Fruit fly (Drosophila melanogaster) whole organism, embryonic: ENCODE results near the gene CG32944.
A peak's percentile ranks its signal among the peaks of the same experiment; 100 is the strongest.

Source experiments
- Aef1 ChIP-seq: fragments of 200-800 bp; sonication (Bioruptor generic); IDR thresholded peaks from 3 replicates; pipeline ENCODE4 v1.3.6; 2022; ENCODE audit warnings: missing biosample characterization, missing genetic modification characterization
- Antp ChIP-seq: fragments of 200-800 bp; sonication (Bioruptor generic); optimal IDR thresholded peaks from 3 replicates; lab custom pipeline; 2016; ENCODE audit warnings: missing biosample characterization, missing genetic modification characterization
- C15 ChIP-seq: fragments of 200-800 bp; sonication (Bioruptor generic); IDR thresholded peaks from 3 replicates; pipeline ENCODE4 v1.3.6; 2022; ENCODE audit warnings: missing biosample characterization, missing genetic modification characterization
- CG10565 ChIP-seq: fragments of 200-800 bp; sonication (Bioruptor generic); optimal IDR thresholded peaks from 3 replicates; lab custom pipeline; 2016; ENCODE audit warnings: missing biosample characterization, mild to moderate bottlenecking, missing genetic modification characterization
- CG11093 ChIP-seq: fragments of 200-800 bp; sonication (Bioruptor generic); IDR thresholded peaks from 3 replicates; pipeline ENCODE4 v1.3.6; 2022; ENCODE audit warnings: missing biosample characterization, missing genetic modification characterization
- CG11560 ChIP-seq: fragments of 200-800 bp; sonication (Bioruptor generic); IDR thresholded peaks from 3 replicates; pipeline ENCODE4 v1.3.6; 2022; ENCODE audit warnings: missing biosample characterization, missing genetic modification characterization
- CG12071 ChIP-seq: fragments of 200-800 bp; sonication (Bioruptor generic); optimal IDR thresholded peaks from 3 replicates; lab custom pipeline; 2018; ENCODE audit warnings: missing biosample characterization, mild to moderate bottlenecking, missing genetic modification characterization
- CG12744 ChIP-seq: fragments of 200-800 bp; sonication (Bioruptor generic); optimal IDR thresholded peaks from 2 replicates; lab custom pipeline; 2016; ENCODE audit warnings: missing biosample characterization, missing genetic modification characterization
- CG17829 ChIP-seq: fragments of 200-800 bp; optimal IDR thresholded peaks from 2 replicates; lab custom pipeline; 2019; ENCODE audit warnings: missing biosample characterization, mild to moderate bottlenecking, missing genetic modification characterization, moderate library complexity
- CG18476 ChIP-seq: fragments of 200-800 bp; sonication (Bioruptor generic); optimal IDR thresholded peaks from 2 replicates; lab custom pipeline; 2016; ENCODE audit warnings: missing biosample characterization, mild to moderate bottlenecking, missing genetic modification characterization
- CG30020 ChIP-seq: fragments of 200-800 bp; optimal IDR thresholded peaks from 2 replicates; lab custom pipeline; 2019; ENCODE audit warnings: missing biosample characterization, mild to moderate bottlenecking, missing genetic modification characterization, moderate library complexity
- CG3407 ChIP-seq: fragments of 200-800 bp; sonication (Bioruptor generic); optimal IDR thresholded peaks from 2 replicates; lab custom pipeline; 2018; ENCODE audit warnings: missing biosample characterization, mild to moderate bottlenecking, missing genetic modification characterization
- CG34376 ChIP-seq: fragments of 200-800 bp; sonication (Bioruptor generic); optimal IDR thresholded peaks from 2 replicates; lab custom pipeline; 2018; ENCODE audit warnings: missing biosample characterization, mild to moderate bottlenecking, missing genetic modification characterization
- CG3726 ChIP-seq: fragments of 200-800 bp; sonication (Bioruptor generic); IDR thresholded peaks from 3 replicates; pipeline ENCODE4, ENCODE4 v1.3.6; 2022; ENCODE audit warnings: missing biosample characterization, missing genetic modification characterization
- CG3847 ChIP-seq: fragments of 200-800 bp; sonication (Bioruptor generic); IDR thresholded peaks from 2 replicates; pipeline ENCODE4 v1.3.6; 2022; ENCODE audit warnings: missing biosample characterization, missing genetic modification characterization
- CG42726 ChIP-seq: fragments of 200-800 bp; sonication (Bioruptor generic); IDR thresholded peaks from 2 replicates; pipeline ENCODE4 v1.3.6; 2022; ENCODE audit warnings: missing biosample characterization, missing genetic modification characterization; ENCODE audit not compliant: partially characterized antibody
- CG4360 ChIP-seq: fragments of 200-800 bp; sonication (Bioruptor generic); IDR thresholded peaks from 2 replicates; pipeline ENCODE4 v1.3.6; 2022; ENCODE audit warnings: missing biosample characterization, missing genetic modification characterization
- CG6683 ChIP-seq: fragments of 200-800 bp; sonication (Bioruptor generic); optimal IDR thresholded peaks from 2 replicates; lab custom pipeline; 2017; ENCODE audit warnings: missing biosample characterization, mild to moderate bottlenecking, missing genetic modification characterization, missing genetic modification reagents
- CG6689 ChIP-seq: fragments of 200-800 bp; sonication (Bioruptor generic); IDR thresholded peaks from 2 replicates; pipeline ENCODE4 v1.3.6; 2022; ENCODE audit warnings: missing biosample characterization, missing genetic modification characterization
- CG8388 ChIP-seq: fragments of 200-800 bp; sonication (Bioruptor generic); optimal IDR thresholded peaks from 2 replicates; lab custom pipeline; 2019; ENCODE audit warnings: missing biosample characterization, mild to moderate bottlenecking, missing genetic modification characterization, moderate library complexity
- Dll ChIP-seq: fragments of 200-800 bp; sonication (Bioruptor generic); IDR thresholded peaks from 4 replicates; pipeline ENCODE4 v1.3.6; 2022; ENCODE audit warnings: missing biosample characterization, missing genetic modification characterization; ENCODE audit not compliant: partially characterized antibody
- Doc2 ChIP-seq: fragments of 200-800 bp; sonication (Bioruptor generic); IDR thresholded peaks from 2 replicates; pipeline ENCODE4 v1.3.6; 2022; ENCODE audit warnings: missing biosample characterization, missing genetic modification characterization
- Mad ChIP-seq: fragments of 200-800 bp; sonication (Bioruptor generic); optimal IDR thresholded peaks from 2 replicates; lab custom pipeline; 2016; ENCODE audit warnings: missing biosample characterization, missing genetic modification characterization
- NC2β ChIP-seq: fragments of 200-800 bp; sonication (Bioruptor generic); optimal IDR thresholded peaks from 2 replicates; lab custom pipeline; 2016; ENCODE audit warnings: missing biosample characterization, missing genetic modification characterization
- Nf-YA ChIP-seq: fragments of 200-800 bp; sonication (Bioruptor generic); IDR thresholded peaks from 2 replicates; pipeline ENCODE4 v1.3.6; 2022; ENCODE audit warnings: missing biosample characterization, missing genetic modification characterization
- Pdp1 ChIP-seq, 2 experiments: fragments of 200-800 bp; sonication (Bioruptor generic); optimal IDR thresholded peaks; 3 replicates each; lab custom pipeline; 2016; ENCODE audit warnings: missing biosample characterization in 2 of 2, missing genetic modification characterization in 2 of 2, mild to moderate bottlenecking in 1 of 2, moderate library complexity in 1 of 2
- Ptx1 ChIP-seq: fragments of 200-800 bp; sonication (Bioruptor generic); IDR thresholded peaks from 2 replicates; pipeline ENCODE4 v1.3.6; 2022; ENCODE audit warnings: missing biosample characterization, missing genetic modification characterization
- Sry-β ChIP-seq: fragments of 200-800 bp; sonication (Bioruptor generic); optimal IDR thresholded peaks from 2 replicates; lab custom pipeline; 2018; ENCODE audit warnings: missing biosample characterization, mild to moderate bottlenecking, missing genetic modification characterization, moderate library complexity
- ase ChIP-seq: fragments of 200-800 bp; sonication (Bioruptor generic); IDR thresholded peaks from 3 replicates; pipeline ENCODE4 v1.3.6; 2022; ENCODE audit warnings: missing biosample characterization, missing genetic modification characterization
- cg ChIP-seq: fragments of 200-800 bp; sonication (Bioruptor generic); optimal IDR thresholded peaks from 3 replicates; lab custom pipeline; 2019; ENCODE audit warnings: missing biosample characterization, mild to moderate bottlenecking, missing genetic modification characterization, moderate library complexity
- chn ChIP-seq: fragments of 200-800 bp; sonication (Bioruptor generic); optimal IDR thresholded peaks from 2 replicates; lab custom pipeline; 2016; ENCODE audit warnings: missing biosample characterization, missing genetic modification characterization
- disco-r ChIP-seq: fragments of 200-800 bp; sonication (Bioruptor generic); optimal IDR thresholded peaks from 2 replicates; lab custom pipeline; 2016; ENCODE audit warnings: missing biosample characterization, missing genetic modification characterization
- fd64A ChIP-seq: fragments of 200-800 bp; sonication (Bioruptor generic); optimal IDR thresholded peaks from 3 replicates; lab custom pipeline; 2018; ENCODE audit warnings: missing biosample characterization, mild to moderate bottlenecking, missing genetic modification characterization
- gcm ChIP-seq: fragments of 200-800 bp; sonication (Bioruptor generic); optimal IDR thresholded peaks from 2 replicates; lab custom pipeline; 2019; ENCODE audit warnings: missing biosample characterization, mild to moderate bottlenecking, missing genetic modification characterization, moderate library complexity
- gfzf ChIP-seq: fragments of 200-800 bp; sonication (Bioruptor generic); optimal IDR thresholded peaks from 2 replicates; lab custom pipeline; 2016; ENCODE audit warnings: missing biosample characterization, mild to moderate bottlenecking, missing genetic modification characterization, moderate library complexity
- jigr1 ChIP-seq: fragments of 200-800 bp; sonication (Bioruptor generic); IDR thresholded peaks from 3 replicates; pipeline ENCODE4 v1.3.6; 2022; ENCODE audit warnings: missing biosample characterization, missing genetic modification characterization
- ken ChIP-seq: fragments of 200-800 bp; sonication (Bioruptor generic); IDR thresholded peaks from 3 replicates; pipeline ENCODE4 v1.3.6; 2022; ENCODE audit warnings: missing biosample characterization, missing genetic modification characterization
- kni ChIP-seq: fragments of 200-800 bp; sonication (Bioruptor generic); optimal IDR thresholded peaks from 3 replicates; lab custom pipeline; 2017; ENCODE audit warnings: mild to moderate bottlenecking, missing biosample characterization, missing genetic modification reagents, missing genetic modification characterization
- lmd ChIP-seq: fragments of 200-800 bp; sonication (Bioruptor generic); IDR thresholded peaks from 2 replicates; pipeline ENCODE4 v1.3.6; 2022; ENCODE audit warnings: missing biosample characterization, missing genetic modification characterization
- mirr ChIP-seq: fragments of 200-800 bp; sonication (Bioruptor generic); optimal IDR thresholded peaks from 3 replicates; lab custom pipeline; 2018; ENCODE audit warnings: missing biosample characterization, mild to moderate bottlenecking, missing genetic modification characterization
- nerfin-1 ChIP-seq: fragments of 200-800 bp; sonication (Bioruptor generic); optimal IDR thresholded peaks from 3 replicates; lab custom pipeline; 2019; ENCODE audit warnings: missing biosample characterization, mild to moderate bottlenecking, missing genetic modification characterization, moderate library complexity
- pros ChIP-seq: fragments of 200-800 bp; sonication (Bioruptor generic); optimal IDR thresholded peaks from 3 replicates; lab custom pipeline; 2019; ENCODE audit warnings: missing biosample characterization, mild to moderate bottlenecking, missing genetic modification characterization, moderate library complexity
- ranshi ChIP-seq: fragments of 200-800 bp; sonication (Bioruptor generic); IDR thresholded peaks from 2 replicates; pipeline ENCODE4 v1.3.6; 2022; ENCODE audit warnings: missing biosample characterization, missing genetic modification characterization
- ro ChIP-seq: fragments of 200-800 bp; sonication (Bioruptor generic); IDR thresholded peaks from 2 replicates; pipeline ENCODE4 v1.3.6; 2022; ENCODE audit warnings: missing biosample characterization, missing genetic modification characterization
- sens ChIP-seq: fragments of 200-800 bp; sonication (Bioruptor generic); peaks from one replicate; lab custom pipeline; 2016; ENCODE audit warnings: missing biosample characterization, missing genetic modification characterization
- sr ChIP-seq: fragments of 200-800 bp; sonication (Bioruptor generic); IDR thresholded peaks from 3 replicates; pipeline ENCODE4 v1.3.6; 2022; ENCODE audit warnings: missing biosample characterization, missing genetic modification characterization
- ssp ChIP-seq: fragments of 200-800 bp; sonication (Bioruptor generic); IDR thresholded peaks from 2 replicates; pipeline ENCODE4 v1.3.6; 2022; ENCODE audit warnings: missing biosample characterization, missing genetic modification characterization
- tin ChIP-seq: fragments of 200-800 bp; sonication (Bioruptor generic); optimal IDR thresholded peaks from 3 replicates; lab custom pipeline; 2016; ENCODE audit warnings: missing biosample characterization, missing genetic modification characterization
- tx ChIP-seq: fragments of 200-800 bp; sonication (Bioruptor generic); optimal IDR thresholded peaks from 2 replicates; lab custom pipeline; 2016; ENCODE audit warnings: missing biosample characterization, missing genetic modification characterization
- vfl ChIP-seq: fragments of 200-800 bp; sonication (Bioruptor generic); optimal IDR thresholded peaks from 2 replicates; lab custom pipeline; 2016; ENCODE audit warnings: missing biosample characterization, missing genetic modification characterization
- z ChIP-seq: fragments of 200-800 bp; sonication (Bioruptor generic); IDR thresholded peaks from 3 replicates; pipeline ENCODE4 v1.3.6; 2022; ENCODE audit warnings: missing biosample characterization, missing genetic modification characterization
- zf30C ChIP-seq: fragments of 200-800 bp; sonication (Bioruptor generic); optimal IDR thresholded peaks from 3 replicates; lab custom pipeline; 2018; ENCODE audit warnings: missing biosample characterization, mild to moderate bottlenecking, missing genetic modification characterization

Gene CG32944

dm6 chr3R:4437113-4437512, 17.7 kb upstream of the CG32944 start, which contains the start of the genes Lipt2 and CG14650 (continued):
- TF ChIP-seq Dll (peak; percentile 73; the same call in 3 of the 4 replicates), CG6689 (peak; percentile 55), CG17829 (tag; lab: Kevin White, UChicago) (peak; percentile 66), zf30C (GFP tag; lab: Kevin White, UChicago) (no peak), Mad (GFP tag; lab: Kevin White, UChicago) (peak; percentile 27), CG30020 (peak; percentile 79), tin (GFP tag; lab: Kevin White, UChicago) (peak; percentile 49), Aef1 (peak; percentile 63), chn (GFP tag; lab: Kevin White, UChicago) (peak; percentile 75), CG42726 (GFP tag; lab: Robert Waterston, UW) (0 out of 2 replicates have a peak, but pooled peaks have one; percentile 18), C15 (GFP tag; lab: Robert Waterston, UW) (no peak), disco-r (GFP tag; lab: Kevin White, UChicago) (peak; percentile 12), z (GFP tag; lab: Robert Waterston, UW) (no peak), ken (GFP tag; lab: Robert Waterston, UW) (no peak), CG34376 (peak; percentile 46), CG4360 (GFP tag; lab: Robert Waterston, UW) (no peak), NC2β (GFP tag; lab: Kevin White, UChicago) (peak; percentile 73), ro (no peak), sens (GFP tag; lab: Kevin White, UChicago) (peak; percentile 93), jigr1 (no peak), Ptx1 (GFP tag; lab: Robert Waterston, UW) (peak; percentile 35; the same call in 1 of the 2 replicates), Antp (peak; percentile 76), CG3847 (GFP tag; lab: Robert Waterston, UW) (peak; percentile 64), Sry-β (GFP tag; lab: Kevin White, UChicago) (no peak), lmd (GFP tag; lab: Robert Waterston, UW) (peak; percentile 50; the same call in 1 of the 2 replicates), CG10565 (GFP tag; lab: Kevin White, UChicago) (no peak), CG6683 (GFP tag; lab: Kevin White, UChicago) (no peak), gcm (GFP tag; lab: Kevin White, UChicago) (peak; percentile 36), fd64A (GFP tag; lab: Kevin White, UChicago) (no peak), Pdp1 (GFP tag; optimal IDR thresholded peaks at IDR 0.05; lab: Kevin White, UChicago) (peak; percentile 50 to 66), CG3726 (GFP tag; lab: Robert Waterston, UW) (no peak), sr (no peak), CG12744 (GFP tag; lab: Kevin White, UChicago) (peak; percentile 50), CG11560 (tag; lab: Robert Waterston, UW) (no peak), pros (GFP tag; lab: Kevin White, UChicago) (no peak), Nf-YA (GFP tag; lab: Robert Waterston, UW) (no peak), CG8388 (GFP tag; lab: Kevin White, UChicago) (peak; percentile 38), cg (GFP tag; lab: Kevin White, UChicago) (no peak), CG3407 (GFP tag; lab: Kevin White, UChicago) (no peak), CG12071 (GFP tag; lab: Kevin White, UChicago) (no peak), kni (GFP tag; lab: Kevin White, UChicago) (no peak), CG18476 (GFP tag; lab: Kevin White, UChicago) (peak; percentile 19), Doc2 (GFP tag; lab: Robert Waterston, UW) (no peak), vfl (GFP tag; lab: Kevin White, UChicago) (peak; percentile 12), ssp (GFP tag; lab: Robert Waterston, UW) (no peak), ranshi (GFP tag; lab: Robert Waterston, UW) (no peak; the same call in 1 of the 2 replicates), gfzf (GFP tag; lab: Kevin White, UChicago) (peak; percentile 70), CG11093 (GFP tag; lab: Robert Waterston, UW) (no peak), nerfin-1 (tag; lab: Kevin White, UChicago) (peak; percentile 65), tx (GFP tag; lab: Kevin White, UChicago) (peak; percentile 53), mirr (GFP tag; lab: Kevin White, UChicago) (peak; percentile 8), ase (GFP tag; lab: Robert Waterston, UW) (no peak)
